Worm (Caenorhabditis elegans) whole organism, mixed stage, embryonic: Measurements from ENCODE around the gene nhr-136.

Experiments
- blmp-1 ChIP-seq: fragments of 150-350 bp; optimal IDR thresholded peaks from 2 replicates; lab custom pipeline; 2014; ENCODE audit warnings: missing biosample characterization, missing genetic modification characterization
- lsy-2 ChIP-seq: fragments of 150-350 bp; optimal IDR thresholded peaks from 2 replicates; lab custom pipeline; 2014; ENCODE audit warnings: missing biosample characterization, missing genetic modification characterization
- mab-5 ChIP-seq: fragments of 150-350 bp; optimal IDR thresholded peaks from 2 replicates; lab custom pipeline; 2014; ENCODE audit warnings: missing biosample characterization, missing genetic modification characterization
- nhr-12 ChIP-seq: fragments of 150-350 bp; optimal IDR thresholded peaks from 2 replicates; lab custom pipeline; 2014; ENCODE audit warnings: missing biosample characterization, missing genetic modification characterization
- snpc-4 ChIP-seq: fragments of 150-350 bp; optimal IDR thresholded peaks from 2 replicates; lab custom pipeline; 2014; ENCODE audit warnings: missing biosample characterization, missing genetic modification characterization
- unc-39 ChIP-seq: fragments of 150-350 bp; optimal IDR thresholded peaks from 2 replicates; lab custom pipeline; 2014; ENCODE audit warnings: missing biosample characterization, missing genetic modification characterization
- unc-62 ChIP-seq: fragments of 150-350 bp; optimal IDR thresholded peaks from 2 replicates; lab custom pipeline; 2014; ENCODE audit warnings: missing biosample characterization, missing genetic modification reagents, missing genetic modification characterization

ce11 chrV:12158377-12158776 lies 51.4 kb downstream of the nhr-136 start:
- no peak for TF ChIP-seq snpc-4 (tag; lab: Kevin White, UChicago)
- TF ChIP-seq nhr-12 = no peak
- no peak for TF ChIP-seq lsy-2 (tag; lab: Kevin White, UChicago)
- TF ChIP-seq unc-62 (GFP tag; lab: Kevin White, UChicago) = no peak
- TF ChIP-seq blmp-1 = no peak
- no peak for TF ChIP-seq mab-5
- TF ChIP-seq unc-39 (tag; lab: Kevin White, UChicago) = no peak
